Worm (Caenorhabditis elegans): ENCODE data around the gene C34D4.10.
A peak's percentile ranks its signal among the peaks of the same experiment; 100 is the strongest.

Gene C34D4.10

DNA sequence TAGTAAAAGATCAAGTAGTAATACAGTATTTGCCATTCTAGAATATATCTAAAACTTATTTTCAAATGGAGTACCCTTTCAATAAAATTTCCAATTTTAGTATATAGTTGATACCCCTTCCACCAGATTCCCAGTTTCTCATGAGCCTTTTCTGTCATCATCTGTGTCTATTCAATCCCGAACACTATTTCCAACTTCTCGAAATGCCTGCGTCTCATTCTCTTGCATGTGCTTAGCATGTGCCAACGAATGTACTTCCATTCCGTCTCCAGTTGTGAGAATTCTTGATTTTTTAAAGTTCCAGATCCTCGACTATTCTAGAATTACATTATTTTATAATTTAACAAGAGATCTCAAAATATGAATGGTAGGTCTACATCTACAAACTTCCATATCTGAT lies 45.3 kb upstream of the C34D4.10 start, which contains the start of gene C42D4.18:
Gene C42D4.18, plus strand, starts transcription at position 231 of the 400 bp plus-strand sequence.
- no peak for TF ChIP-seq rbr-2 (tag; optimal IDR thresholded peaks at IDR 0.05)
- TF ChIP-seq Y5F2A.4 (GFP tag; optimal IDR thresholded peaks at IDR 0.05) = no peak
- no peak for TF ChIP-seq daf-12 (tag; optimal IDR thresholded peaks at IDR 0.05)
- TF ChIP-seq mes-2 (tag; optimal IDR thresholded peaks at IDR 0.05; ENCODE audit: poor library complexity, severe bottlenecking) = no peak
- TF ChIP-seq ceh-32 (tag; optimal IDR thresholded peaks at IDR 0.05; ENCODE audit: poor library complexity) = no peak
- no peak for TF ChIP-seq ceh-44 (GFP tag; IDR thresholded peaks at IDR 0.05)
- no peak for TF ChIP-seq aly-2 (tag; optimal IDR thresholded peaks at IDR 0.05)
- no peak for TF ChIP-seq zfp-2 (tag; optimal IDR thresholded peaks at IDR 0.05)
- no peak for TF ChIP-seq jun-1 (tag; optimal IDR thresholded peaks at IDR 0.05)
- TF ChIP-seq lim-7 (GFP tag; IDR thresholded peaks at IDR 0.05) = no peak
- TF ChIP-seq snpc-1.2 (GFP tag; IDR thresholded peaks at IDR 0.05) = no peak
- TF ChIP-seq arid-1 (GFP tag; conservative IDR thresholded peaks at IDR 0.05) = no peak
- no peak for TF ChIP-seq F26F4.8 (GFP tag; conservative IDR thresholded peaks at IDR 0.05)
- no peak for TF ChIP-seq T20F7.1 (GFP tag; optimal IDR thresholded peaks at IDR 0.05)
- TF ChIP-seq T26A8.4 (GFP tag; IDR thresholded peaks at IDR 0.05) = no peak
- TF ChIP-seq mxl-3 (GFP tag; optimal IDR thresholded peaks at IDR 0.05) = peak; percentile 5
- TF ChIP-seq ceh-20 (GFP tag; IDR thresholded peaks at IDR 0.05) = no peak
- TF ChIP-seq dmd-9 (GFP tag; IDR thresholded peaks at IDR 0.05) = no peak
- TF ChIP-seq Y48G9A.11 (GFP tag; IDR thresholded peaks at IDR 0.05) = no peak
- no peak for TF ChIP-seq F37D6.2 (tag; optimal IDR thresholded peaks at IDR 0.05)
- TF ChIP-seq ctbp-1 (GFP tag; IDR thresholded peaks at IDR 0.05) = no peak
- TF ChIP-seq mxl-2 (GFP tag; conservative IDR thresholded peaks at IDR 0.05) = peak; percentile 29; the same call in 1 of the 2 replicates
- peak in 1 of 2 experiments; percentile 65 for TF ChIP-seq mdl-1 (tag; optimal IDR thresholded peaks at IDR 0.05)
- no peak for TF ChIP-seq mdt-29 (GFP tag; IDR thresholded peaks at IDR 0.05)
- TF ChIP-seq nhr-76 (tag; optimal IDR thresholded peaks at IDR 0.05) = no peak
- peak; percentile 28; the same call in 1 of the 2 replicates for TF ChIP-seq hmg-1.1 (GFP tag; IDR thresholded peaks at IDR 0.05)
- TF ChIP-seq mep-1 (tag; optimal IDR thresholded peaks at IDR 0.05) = no peak
- TF ChIP-seq snpc-4 (tag; optimal IDR thresholded peaks at IDR 0.05) = no peak
- TF ChIP-seq nhr-10 (tag; optimal IDR thresholded peaks at IDR 0.05) = no peak
- TF ChIP-seq unc-130 (GFP tag; optimal IDR thresholded peaks at IDR 0.05) = no peak
- no peak for TF ChIP-seq zip-2 (tag; optimal IDR thresholded peaks at IDR 0.05)
- no peak for TF ChIP-seq attf-4 (tag; optimal IDR thresholded peaks at IDR 0.05)
- peak; percentile 86 for TF ChIP-seq hlh-30 (tag; optimal IDR thresholded peaks at IDR 0.05; ENCODE audit: insufficient read depth)
- no peak for TF ChIP-seq duxl-1 (tag; optimal IDR thresholded peaks at IDR 0.05; ENCODE audit: poor library complexity)
- TF ChIP-seq fos-1 (tag; optimal IDR thresholded peaks at IDR 0.05) = no peak
- TF ChIP-seq saeg-2 (GFP tag; IDR thresholded peaks at IDR 0.05) = no peak
- TF ChIP-seq zfp-3 (GFP tag; conservative IDR thresholded peaks at IDR 0.05) = no peak
- TF ChIP-seq lin-13 (GFP tag; optimal IDR thresholded peaks at IDR 0.05) = no peak
- TF ChIP-seq ceh-62 (tag; optimal IDR thresholded peaks at IDR 0.05) = no peak
- peak in 1 of 2 experiments; percentile 39 for TF ChIP-seq lsy-2 (tag; optimal IDR thresholded peaks at IDR 0.05)

DNA sequence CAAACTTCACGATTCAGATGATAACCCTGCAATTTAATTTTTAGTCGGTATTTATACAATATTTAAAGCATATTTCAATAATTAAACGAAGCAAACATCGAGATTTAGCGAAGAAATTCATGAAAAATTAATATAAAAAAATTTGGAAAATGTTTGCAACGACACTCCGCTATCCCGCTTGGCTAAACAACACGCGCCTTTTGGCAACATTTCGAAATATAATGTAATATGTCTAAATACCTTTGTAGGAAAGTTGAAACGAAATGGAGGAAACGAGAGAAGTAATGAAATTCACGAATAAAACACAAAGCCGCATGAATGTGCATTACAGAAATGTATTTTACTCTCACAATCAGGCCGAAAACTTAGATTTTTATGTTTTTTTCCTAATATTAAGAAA lies 44.5 kb upstream of the C34D4.10 start, which contains the start of gene rpc-1:
Gene rpc-1, minus strand, starts transcription at position 26 of the 400 bp plus-strand sequence.
- TF ChIP-seq ztf-7 (tag; optimal IDR thresholded peaks at IDR 0.05) = no peak
- TF ChIP-seq ceh-44 (GFP tag; IDR thresholded peaks at IDR 0.05) = no peak
- TF ChIP-seq dpl-1 (GFP tag; optimal IDR thresholded peaks at IDR 0.05) = peak; percentile 69
- peak; percentile 86 for TF ChIP-seq zip-2 (tag; optimal IDR thresholded peaks at IDR 0.05)
- peak; percentile 95 for TF ChIP-seq T20F7.1 (GFP tag; optimal IDR thresholded peaks at IDR 0.05)
- peak; percentile 29 for TF ChIP-seq hlh-30 (tag; optimal IDR thresholded peaks at IDR 0.05; ENCODE audit: insufficient read depth)

All from whole organism, L4 larva.